Worm (Caenorhabditis elegans): ENCODE data around the gene C25D7.15.

ce11 chrV:15065068-15065744 lies 5.6 kb downstream of the C25D7.15 start, which contains the start of gene C25D7.9:
- TF ChIP-seq T22C8.4 (GFP tag; IDR thresholded peaks at IDR 0.05), result peak; percentile 82
- TF ChIP-seq flt-1 (GFP tag; IDR thresholded peaks at IDR 0.05), result no peak
- TF ChIP-seq tab-1 (GFP tag; IDR thresholded peaks at IDR 0.05), result no peak
- TF ChIP-seq ztf-23 (GFP tag; IDR thresholded peaks at IDR 0.05), result no peak
